Fruit fly (Drosophila melanogaster) whole organism, prepupa: ENCODE measurements around the gene mRpL10.

Experiments
- CG10669 ChIP-seq: fragments of 200-800 bp; sonication (Bioruptor generic); optimal IDR thresholded peaks from 3 replicates; lab custom pipeline; 2018; ENCODE audit warnings: missing biosample characterization, mild to moderate bottlenecking, missing genetic modification characterization, moderate library complexity
- CG11762 ChIP-seq: fragments of 200-800 bp; sonication (Bioruptor generic); optimal IDR thresholded peaks from 3 replicates; lab custom pipeline; 2016; ENCODE audit warnings: missing biosample characterization, missing genetic modification characterization; ENCODE audit not compliant: insufficient read depth
- CG6808 ChIP-seq: fragments of 200-800 bp; sonication (Bioruptor generic); optimal IDR thresholded peaks from 3 replicates; lab custom pipeline; 2017; ENCODE audit warnings: missing biosample characterization, missing genetic modification characterization, mild to moderate bottlenecking, moderate library complexity, missing genetic modification reagents
- CG8119 ChIP-seq: fragments of 200-800 bp; sonication (Bioruptor generic); IDR thresholded peaks from 3 replicates; pipeline ENCODE4 v1.3.6; 2022; ENCODE audit warnings: missing biosample characterization, missing genetic modification characterization
- CG8632 ChIP-seq: fragments of 200-800 bp; sonication (Bioruptor generic); optimal IDR thresholded peaks from 3 replicates; lab custom pipeline; 2016; ENCODE audit warnings: missing biosample characterization, missing genetic modification characterization
- Ets96B ChIP-seq: fragments of 200-800 bp; optimal IDR thresholded peaks from 2 replicates; lab custom pipeline; 2019; ENCODE audit warnings: missing biosample characterization, mild to moderate bottlenecking, missing genetic modification characterization, moderate library complexity
- Gug ChIP-seq: fragments of 200-800 bp; sonication (Bioruptor generic); IDR thresholded peaks from 2 replicates; pipeline ENCODE4 v1.3.6; 2022; ENCODE audit warnings: missing biosample characterization, missing genetic modification characterization
- Hr39 ChIP-seq: fragments of 200-800 bp; sonication (Bioruptor generic); optimal IDR thresholded peaks from 2 replicates; lab custom pipeline; 2016; ENCODE audit warnings: missing biosample characterization, missing genetic modification characterization
- Lpt ChIP-seq: fragments of 200-800 bp; sonication (Bioruptor generic); optimal IDR thresholded peaks from 3 replicates; lab custom pipeline; 2016; ENCODE audit warnings: missing biosample characterization, missing genetic modification characterization
- Met ChIP-seq: fragments of 200-800 bp; sonication (Bioruptor generic); optimal IDR thresholded peaks from 3 replicates; lab custom pipeline; 2016; ENCODE audit warnings: missing biosample characterization, missing genetic modification characterization
- OdsH ChIP-seq: fragments of 200-800 bp; sonication (Bioruptor generic); optimal IDR thresholded peaks from 3 replicates; lab custom pipeline; 2016; ENCODE audit warnings: missing biosample characterization, missing genetic modification characterization
- Sox14 ChIP-seq: fragments of 200-800 bp; sonication (Bioruptor generic); optimal IDR thresholded peaks from 3 replicates; lab custom pipeline; 2016; ENCODE audit warnings: missing biosample characterization, missing genetic modification characterization
- net ChIP-seq: fragments of 200-800 bp; sonication (Bioruptor generic); optimal IDR thresholded peaks from 3 replicates; lab custom pipeline; 2016; ENCODE audit warnings: missing biosample characterization, missing genetic modification characterization
- spab ChIP-seq: fragments of 200-800 bp; sonication (Bioruptor generic); optimal IDR thresholded peaks from 2 replicates; lab custom pipeline; 2017; ENCODE audit warnings: missing biosample characterization, mild to moderate bottlenecking, missing genetic modification characterization, missing genetic modification reagents

dm6 chr2L:223351-223750 is 19.8 kb downstream of the mRpL10 start:
- TF ChIP-seq CG6808 (GFP tag; lab: Kevin White, UChicago) (peak; percentile 90), net (GFP tag; lab: Kevin White, UChicago) (peak; percentile 96), Ets96B (peak; percentile 95), CG10669 (peak; percentile 93), Sox14 (GFP tag; lab: Kevin White, UChicago) (peak; percentile 97), spab (GFP tag; lab: Kevin White, UChicago) (peak; percentile 93), OdsH (peak; percentile 96), CG8632 (GFP tag; lab: Kevin White, UChicago) (peak; percentile 92), CG11762 (GFP tag; lab: Kevin White, UChicago) (peak; percentile 87), Hr39 (GFP tag; lab: Kevin White, UChicago) (peak; percentile 92), Gug (GFP tag; lab: Robert Waterston, UW) (peak; percentile 91), Met (peak; percentile 93), CG8119 (GFP tag; lab: Robert Waterston, UW) (peak; percentile 96), Lpt (peak; percentile 88)
